Fruit fly (Drosophila melanogaster): ENCODE data around the gene CG4004.

DNA sequence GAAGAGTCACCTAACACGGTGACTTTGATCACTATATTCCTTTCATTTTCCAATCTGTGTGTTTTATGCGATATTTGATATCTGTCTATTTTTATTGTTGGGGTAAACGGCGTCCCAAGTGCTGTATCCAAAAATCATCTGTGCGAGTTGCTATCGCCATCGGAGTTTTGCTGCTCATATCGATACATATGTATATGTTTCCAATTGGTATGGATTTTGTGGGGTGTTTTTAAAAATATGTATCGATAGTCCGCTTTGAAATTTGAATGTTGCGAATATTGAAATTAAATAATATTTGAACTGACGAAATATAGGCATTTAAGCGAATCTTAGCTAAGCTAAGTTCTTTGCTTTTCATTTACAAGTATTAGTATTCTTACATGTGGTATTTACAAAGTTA is 19.5 kb downstream of the CG4004 start, which contains the start of gene pira:
- no peak for TF ChIP-seq CG15710 (tag; optimal IDR thresholded peaks at IDR 0.05)
- TF ChIP-seq rn (GFP tag; IDR thresholded peaks at IDR 0.05): no peak
- TF ChIP-seq EcR (GFP tag; optimal IDR thresholded peaks at IDR 0.05): no peak
- no peak for TF ChIP-seq CG13204 (GFP tag; optimal IDR thresholded peaks at IDR 0.05)
- no peak for TF ChIP-seq CG17806 (tag; optimal IDR thresholded peaks at IDR 0.05)
- no peak for TF ChIP-seq gl (tag; optimal IDR thresholded peaks at IDR 0.05)
- TF ChIP-seq Ets98B (GFP tag; IDR thresholded peaks at IDR 0.05): no peak
- TF ChIP-seq CG14655 (GFP tag; optimal IDR thresholded peaks at IDR 0.05): no peak
- no peak for TF ChIP-seq Pif1A (GFP tag; optimal IDR thresholded peaks at IDR 0.05)
- TF ChIP-seq CG34367 (tag; optimal IDR thresholded peaks at IDR 0.05): no peak
- TF ChIP-seq Snoo (tag; optimal IDR thresholded peaks at IDR 0.05): no peak

Measured in whole organism, pupa.